Worm (Caenorhabditis elegans): ENCODE results near the gene F13E9.11.

The F13E9.11 gene

DNA sequence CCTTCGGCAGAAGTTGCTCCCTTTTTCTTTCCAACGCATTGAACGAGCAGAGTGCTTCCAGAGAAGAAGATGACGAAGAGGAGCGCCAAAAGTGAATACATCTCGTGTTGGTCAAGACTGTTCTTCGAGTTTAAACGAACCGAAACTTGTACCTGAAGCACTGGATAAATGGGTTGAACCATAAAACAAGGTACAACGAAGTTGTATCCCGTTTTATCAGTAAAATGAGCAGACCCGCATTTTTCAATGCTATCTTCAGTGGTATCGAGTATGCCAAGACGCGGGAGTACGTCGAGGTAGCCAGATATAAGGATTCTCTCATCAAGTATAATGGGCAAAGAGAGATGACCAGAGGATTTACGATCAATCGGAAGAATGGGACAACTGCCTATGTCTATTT is 18.4 kb upstream of the F13E9.11 start, which contains the start of gene F13E9.16 (continued):
- TF ChIP-seq hlh-26 (GFP tag; conservative IDR thresholded peaks at IDR 0.05), result no peak
- no peak for TF ChIP-seq let-526 (GFP tag; IDR thresholded peaks at IDR 0.05)
- TF ChIP-seq madf-8 (GFP tag; conservative IDR thresholded peaks at IDR 0.05), result no peak
- TF ChIP-seq madf-10 (tag; optimal IDR thresholded peaks at IDR 0.05), result no peak
- no peak for TF ChIP-seq mel-28 (tag; optimal IDR thresholded peaks at IDR 0.05; ENCODE audit: borderline replicate concordance)

DNA sequence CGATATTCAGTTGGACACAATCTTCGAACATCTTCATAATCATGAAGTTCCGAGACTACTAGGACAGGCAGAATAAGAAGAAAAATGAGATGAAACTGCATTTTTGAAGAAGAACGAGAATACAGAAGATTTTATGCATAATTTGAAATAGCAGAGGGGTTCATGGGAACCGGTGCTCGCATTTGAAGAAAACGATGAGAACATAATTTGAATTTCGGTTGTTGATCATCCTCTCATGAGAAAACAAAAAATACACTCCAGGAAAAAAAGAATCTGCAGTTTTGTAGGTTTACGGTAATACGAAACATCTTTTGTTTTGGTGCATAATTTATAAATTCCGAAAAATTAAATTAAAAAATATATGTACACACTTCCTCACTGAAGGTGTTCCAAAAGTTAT is 17.0 kb upstream of the F13E9.11 start, which contains the start of gene srlf-11:
Gene srlf-11, minus strand, starts transcription at position 101 of the 400 bp plus-strand sequence.
- TF ChIP-seq hlh-12 (tag; optimal IDR thresholded peaks at IDR 0.05) (no peak), B0261.1 (tag; optimal IDR thresholded peaks at IDR 0.05) (no peak), F10E7.11 (tag; optimal IDR thresholded peaks at IDR 0.05) (no peak), zfh-2 (GFP tag; conservative IDR thresholded peaks at IDR 0.05) (no peak), atf-7 (tag; optimal IDR thresholded peaks at IDR 0.05) (no peak), lsy-27 (tag; optimal IDR thresholded peaks at IDR 0.05; ENCODE audit: borderline replicate concordance, insufficient read depth) (no peak), F37B4.10 (GFP tag; IDR thresholded peaks at IDR 0.05) (no peak), ztf-3 (GFP tag; optimal IDR thresholded peaks at IDR 0.05) (no peak), unc-62 (GFP tag; optimal IDR thresholded peaks at IDR 0.05) (no peak), Y53F4B.3 (GFP tag; IDR thresholded peaks at IDR 0.05) (no peak), tbx-9 (tag; optimal IDR thresholded peaks at IDR 0.05; ENCODE audit: borderline replicate concordance) (no peak)

DNA sequence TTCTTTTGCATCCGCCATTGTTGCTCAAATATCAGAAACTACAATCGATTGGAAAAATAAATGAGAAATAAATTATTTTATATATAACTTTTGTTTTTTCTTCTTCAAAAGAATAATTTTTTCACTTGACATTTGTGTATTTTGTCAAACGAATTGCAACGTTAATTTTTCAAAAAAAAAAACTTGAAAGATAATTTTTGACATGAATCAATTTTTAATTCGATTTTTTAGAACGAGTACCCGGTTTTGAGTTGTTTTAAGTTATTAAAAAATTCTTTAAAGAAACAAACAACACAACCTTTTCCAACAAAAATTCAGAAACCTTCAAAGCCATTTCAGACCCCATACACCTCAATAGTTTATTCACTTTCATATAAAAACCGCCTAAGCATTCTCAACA is 15.3 kb upstream of the F13E9.11 start, which contains the start of gene F13E9.5:
Gene F13E9.5, minus strand, starts transcription at position 101 of the 400 bp plus-strand sequence.
- TF ChIP-seq ceh-100 (GFP tag; IDR thresholded peaks at IDR 0.05), result no peak
- TF ChIP-seq ztf-3 (GFP tag; optimal IDR thresholded peaks at IDR 0.05), result no peak
- TF ChIP-seq let-526 (GFP tag; IDR thresholded peaks at IDR 0.05), result no peak
- no peak for TF ChIP-seq unc-62 (GFP tag; optimal IDR thresholded peaks at IDR 0.05)
- TF ChIP-seq F33H1.4 (GFP tag; IDR thresholded peaks at IDR 0.05), result no peak
- TF ChIP-seq ama-1 (optimal IDR thresholded peaks at IDR 0.05), result no peak
- no peak for TF ChIP-seq ama-1 (GFP tag; optimal IDR thresholded peaks at IDR 0.05)
- no peak for TF ChIP-seq somi-1 (GFP tag; optimal IDR thresholded peaks at IDR 0.05)

DNA sequence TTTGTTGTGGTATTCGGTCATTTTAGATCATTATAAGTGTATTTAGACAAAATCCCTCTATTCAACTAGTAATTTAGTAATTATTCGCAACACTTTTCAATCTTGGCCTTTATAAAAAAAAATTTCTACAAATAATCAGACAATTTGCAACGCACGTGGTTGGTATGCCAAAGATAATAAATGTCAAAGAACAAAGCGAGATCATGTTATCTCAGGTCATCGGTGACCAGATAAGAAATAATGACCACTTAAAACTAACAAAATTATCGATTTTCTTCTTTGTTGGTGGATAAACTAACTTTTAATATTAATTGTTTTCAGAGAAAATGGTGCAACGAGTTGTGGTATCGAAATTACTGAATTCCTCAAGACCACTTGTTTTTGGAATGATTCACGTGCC is 12.3 kb upstream of the F13E9.11 start, which contains the start of gene F13E9.13:
Gene F13E9.13, plus strand, starts transcription at position 317 of the 400 bp plus-strand sequence.
- TF ChIP-seq hmg-1.2 (GFP tag; IDR thresholded peaks at IDR 0.05) (no peak), unc-62 (GFP tag; optimal IDR thresholded peaks at IDR 0.05) (no peak)

DNA sequence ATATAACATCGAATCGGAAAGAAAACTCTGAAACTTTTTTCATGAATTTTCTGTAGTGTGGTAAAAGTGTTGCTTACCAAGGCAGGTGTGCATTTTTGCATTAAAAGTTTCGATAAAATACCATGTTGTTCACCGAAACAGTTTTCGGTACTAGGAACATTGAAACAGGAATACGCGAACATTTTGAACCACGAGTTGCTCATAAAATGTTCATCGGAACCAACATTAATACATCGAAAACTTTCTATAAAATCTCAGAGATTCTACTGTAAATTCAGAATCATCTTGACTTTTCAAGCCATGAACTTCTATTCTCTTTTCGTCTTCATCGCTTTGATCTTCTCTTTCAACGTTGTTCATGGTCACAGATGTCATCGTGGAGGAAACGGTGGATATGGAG is 11.3 kb upstream of the F13E9.11 start, which contains the start of gene fipr-15:
Gene fipr-15, plus strand, starts transcription at position 301 of the 400 bp plus-strand sequence.
- no peak for TF ChIP-seq egrh-3 (GFP tag; IDR thresholded peaks at IDR 0.05)
- TF ChIP-seq F10E7.11 (tag; optimal IDR thresholded peaks at IDR 0.05), result no peak

DNA sequence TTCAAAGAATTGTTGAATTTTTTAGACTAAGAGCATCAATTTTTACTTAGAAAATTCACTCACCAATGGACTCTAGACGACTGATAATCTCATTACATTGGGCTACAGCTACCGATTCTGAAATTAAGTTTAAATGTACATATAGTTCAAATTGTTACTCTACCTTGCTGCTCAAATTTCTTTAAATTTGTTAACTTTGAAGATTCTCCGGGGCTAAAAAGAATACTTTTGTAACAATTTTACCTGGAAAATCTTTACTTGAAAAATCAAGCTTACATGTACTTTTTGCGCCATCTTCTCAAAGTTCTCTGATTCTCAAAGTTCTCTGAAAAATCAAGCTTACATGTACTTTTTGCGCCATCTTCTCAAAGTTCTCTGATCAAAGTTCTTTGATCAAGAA is 10.6 kb upstream of the F13E9.11 start, which contains the start of gene sdz-13:
Gene sdz-13, minus strand, starts transcription at position 101 of the 400 bp plus-strand sequence.
- TF ChIP-seq tbp1 (GFP tag; optimal IDR thresholded peaks at IDR 0.05), result no peak
- no peak for TF ChIP-seq F49E8.2 (tag; optimal IDR thresholded peaks at IDR 0.05; ENCODE audit: insufficient read depth)
- no peak for TF ChIP-seq nhr-80 (tag; optimal IDR thresholded peaks at IDR 0.05)
- no peak for TF ChIP-seq ccch-3 (GFP tag; optimal IDR thresholded peaks at IDR 0.05)
- TF ChIP-seq attf-6 (GFP tag; IDR thresholded peaks at IDR 0.05), result no peak
- TF ChIP-seq C17E4.6 (GFP tag; IDR thresholded peaks at IDR 0.05), result no peak
- TF ChIP-seq gei-17 (GFP tag; optimal IDR thresholded peaks at IDR 0.05), result no peak
- TF ChIP-seq ceh-91 (GFP tag; IDR thresholded peaks at IDR 0.05), result no peak
- TF ChIP-seq F10E7.11 (tag; optimal IDR thresholded peaks at IDR 0.05), result no peak
- no peak for TF ChIP-seq madf-10 (tag; optimal IDR thresholded peaks at IDR 0.05)
- TF ChIP-seq zfh-2 (GFP tag; conservative IDR thresholded peaks at IDR 0.05), result no peak
- TF ChIP-seq let-526 (GFP tag; IDR thresholded peaks at IDR 0.05), result no peak
- no peak for TF ChIP-seq ztf-3 (GFP tag; optimal IDR thresholded peaks at IDR 0.05)
- TF ChIP-seq him-1 (tag; optimal IDR thresholded peaks at IDR 0.05), result no peak
- TF ChIP-seq xnd-1 (tag; optimal IDR thresholded peaks at IDR 0.05), result no peak
- TF ChIP-seq egl-18 (GFP tag; IDR thresholded peaks at IDR 0.05), result no peak
- TF ChIP-seq F52B5.7 (tag; optimal IDR thresholded peaks at IDR 0.05), result no peak
- no peak for TF ChIP-seq lag-1 (GFP tag; IDR thresholded peaks at IDR 0.05)
